Fruit fly (Drosophila melanogaster) whole organism, prepupa: ENCODE measurements around the gene Cht10.

Experiments used
- CG10631 ChIP-seq: fragments of 200-800 bp; sonication (Bioruptor generic); optimal IDR thresholded peaks from 2 replicates; lab custom pipeline; 2016; ENCODE audit warnings: missing biosample characterization, missing genetic modification characterization
- CG10669 ChIP-seq: fragments of 200-800 bp; sonication (Bioruptor generic); optimal IDR thresholded peaks from 3 replicates; lab custom pipeline; 2018; ENCODE audit warnings: missing biosample characterization, mild to moderate bottlenecking, missing genetic modification characterization, moderate library complexity
- CG15336 ChIP-seq: fragments of 200-800 bp; sonication (Bioruptor generic); IDR thresholded peaks from 2 replicates; pipeline ENCODE4 v1.3.6; 2022; ENCODE audit warnings: missing biosample characterization, missing genetic modification characterization
- CG3032 ChIP-seq: fragments of 200-800 bp; optimal IDR thresholded peaks from 2 replicates; lab custom pipeline; 2019; ENCODE audit warnings: missing biosample characterization, mild to moderate bottlenecking, missing genetic modification characterization, moderate library complexity
- CG4318 ChIP-seq: fragments of 200-800 bp; sonication (Bioruptor generic); optimal IDR thresholded peaks from 3 replicates; lab custom pipeline; 2017; ENCODE audit warnings: missing biosample characterization, mild to moderate bottlenecking, missing genetic modification characterization
- CG6276 ChIP-seq: fragments of 200-800 bp; sonication (Bioruptor generic); optimal IDR thresholded peaks from 2 replicates; lab custom pipeline; 2017; ENCODE audit warnings: missing biosample characterization, mild to moderate bottlenecking, missing genetic modification characterization
- CG6808 ChIP-seq: fragments of 200-800 bp; sonication (Bioruptor generic); optimal IDR thresholded peaks from 3 replicates; lab custom pipeline; 2017; ENCODE audit warnings: missing biosample characterization, missing genetic modification characterization, mild to moderate bottlenecking, moderate library complexity, missing genetic modification reagents
- CG7368 ChIP-seq: fragments of 200-800 bp; sonication (Bioruptor generic); optimal IDR thresholded peaks from 3 replicates; lab custom pipeline; 2016; ENCODE audit warnings: missing biosample characterization, missing genetic modification characterization
- CG8319 ChIP-seq: fragments of 200-800 bp; sonication (Bioruptor generic); optimal IDR thresholded peaks from 3 replicates; lab custom pipeline; 2016; ENCODE audit warnings: missing biosample characterization, missing genetic modification characterization
- CG8632 ChIP-seq: fragments of 200-800 bp; sonication (Bioruptor generic); optimal IDR thresholded peaks from 3 replicates; lab custom pipeline; 2016; ENCODE audit warnings: missing biosample characterization, missing genetic modification characterization
- Eip75B ChIP-seq: fragments of 200-800 bp; sonication (Bioruptor generic); optimal IDR thresholded peaks from 3 replicates; lab custom pipeline; 2016; ENCODE audit warnings: missing biosample characterization, missing genetic modification characterization
- Eip78C ChIP-seq: fragments of 200-800 bp; sonication (Bioruptor generic); peaks from one replicate; lab custom pipeline; 2016; ENCODE audit warnings: missing biosample characterization, missing genetic modification characterization
- Eip93F ChIP-seq: fragments of 200-800 bp; sonication (Bioruptor generic); optimal IDR thresholded peaks from 2 replicates; lab custom pipeline; 2016; ENCODE audit warnings: missing biosample characterization, mild to moderate bottlenecking, missing genetic modification characterization
- Ets21C ChIP-seq: fragments of 200-800 bp; sonication (Bioruptor generic); optimal IDR thresholded peaks from 3 replicates; lab custom pipeline; 2016; ENCODE audit warnings: missing biosample characterization, missing genetic modification characterization
- Gug ChIP-seq: fragments of 200-800 bp; sonication (Bioruptor generic); IDR thresholded peaks from 2 replicates; pipeline ENCODE4 v1.3.6; 2022; ENCODE audit warnings: missing biosample characterization, missing genetic modification characterization
- Hr39 ChIP-seq: fragments of 200-800 bp; sonication (Bioruptor generic); optimal IDR thresholded peaks from 2 replicates; lab custom pipeline; 2016; ENCODE audit warnings: missing biosample characterization, missing genetic modification characterization
- Sox15 ChIP-seq: fragments of 200-800 bp; sonication (Bioruptor generic); optimal IDR thresholded peaks from 3 replicates; lab custom pipeline; 2016; ENCODE audit warnings: missing biosample characterization, missing genetic modification characterization
- acj6 ChIP-seq: fragments of 200-800 bp; sonication (Bioruptor generic); optimal IDR thresholded peaks from 3 replicates; lab custom pipeline; 2016; ENCODE audit warnings: missing biosample characterization, missing genetic modification characterization
- fd59A ChIP-seq: fragments of 200-800 bp; sonication (Bioruptor generic); optimal IDR thresholded peaks from 2 replicates; lab custom pipeline; 2017; ENCODE audit warnings: missing biosample characterization, mild to moderate bottlenecking, missing genetic modification characterization, missing genetic modification reagents
- fd85E ChIP-seq: fragments of 200-800 bp; sonication (Bioruptor generic); optimal IDR thresholded peaks from 3 replicates; lab custom pipeline; 2016; ENCODE audit warnings: missing biosample characterization, missing genetic modification characterization
- net ChIP-seq: fragments of 200-800 bp; sonication (Bioruptor generic); optimal IDR thresholded peaks from 3 replicates; lab custom pipeline; 2016; ENCODE audit warnings: missing biosample characterization, missing genetic modification characterization
- salr ChIP-seq, 2 experiments: fragments of 200-800 bp; sonication (Bioruptor generic); optimal IDR thresholded peaks; 3 replicates each; lab custom pipeline; 2016 to 2018; ENCODE audit warnings: missing biosample characterization in 2 of 2, missing genetic modification characterization in 2 of 2, mild to moderate bottlenecking in 1 of 2
- spab ChIP-seq: fragments of 200-800 bp; sonication (Bioruptor generic); optimal IDR thresholded peaks from 2 replicates; lab custom pipeline; 2017; ENCODE audit warnings: missing biosample characterization, mild to moderate bottlenecking, missing genetic modification characterization, missing genetic modification reagents
- ss ChIP-seq, 2 experiments: fragments of 200-800 bp; sonication (Bioruptor generic); optimal IDR thresholded peaks; 2 replicates in 1 of 2; 3 replicates in 1 of 2; lab custom pipeline; 2017 to 2018; ENCODE audit warnings: mild to moderate bottlenecking in 2 of 2, missing biosample characterization in 2 of 2, missing genetic modification characterization in 2 of 2, moderate library complexity in 1 of 2
- svp ChIP-seq: fragments of 200-800 bp; sonication (Bioruptor generic); peaks from one replicate; lab custom pipeline; 2016; ENCODE audit warnings: missing biosample characterization, missing genetic modification characterization
- topi ChIP-seq: fragments of 200-800 bp; sonication (Bioruptor generic); optimal IDR thresholded peaks from 3 replicates; lab custom pipeline; 2016; ENCODE audit warnings: missing biosample characterization, missing genetic modification characterization

Cht10 gene

dm6 chr2L:23065176-23065575 lies 39.5 kb upstream of the Cht10 start:
- no peak for TF ChIP-seq Gug (GFP tag; lab: Robert Waterston, UW)
- TF ChIP-seq, all 60 proteins: peak for 0

dm6 chr2L:23025386-23025785 lies 329 bp downstream of the Cht10 start:
- TF ChIP-seq Eip78C (GFP tag; lab: Kevin White, UChicago) (peak; percentile 50), svp (GFP tag; lab: Kevin White, UChicago) (peak; percentile 34), CG10631 (GFP tag; lab: Kevin White, UChicago) (no peak)

dm6 chr2L:23023893-23024292 lies 1.8 kb downstream of the Cht10 start:
- TF ChIP-seq ss (GFP tag; optimal IDR thresholded peaks at IDR 0.05; lab: Kevin White, UChicago), result no peak
- no peak for TF ChIP-seq CG8319
- TF ChIP-seq spab, result no peak
- TF ChIP-seq CG8632 (GFP tag; lab: Kevin White, UChicago), result no peak
- no peak for TF ChIP-seq fd85E (GFP tag; lab: Kevin White, UChicago)
- no peak for TF ChIP-seq CG4318 (GFP tag; lab: Kevin White, UChicago)
- TF ChIP-seq svp (GFP tag; lab: Kevin White, UChicago), result no peak
- TF ChIP-seq fd59A (GFP tag; lab: Kevin White, UChicago), result no peak
- no peak for TF ChIP-seq Eip93F (GFP tag; lab: Kevin White, UChicago)
- TF ChIP-seq CG3032 (tag; lab: Kevin White, UChicago), result no peak

- TF ChIP-seq CG6808, result no peak
- no peak for TF ChIP-seq ss (GFP tag; optimal IDR thresholded peaks at IDR 0.05; lab: Kevin White, UChicago)
- TF ChIP-seq Eip75B (GFP tag; lab: Kevin White, UChicago), result no peak
- no peak for TF ChIP-seq CG3032 (tag; lab: Kevin White, UChicago)
- TF ChIP-seq salr (GFP tag; optimal IDR thresholded peaks at IDR 0.05; lab: Kevin White, UChicago), result no peak
- TF ChIP-seq CG15336 (GFP tag; lab: Robert Waterston, UW), result no peak
- no peak for TF ChIP-seq CG6276
- no peak for TF ChIP-seq Ets21C (GFP tag; lab: Kevin White, UChicago)
- no peak for TF ChIP-seq CG7368 (GFP tag; lab: Kevin White, UChicago)
- no peak for TF ChIP-seq CG10669 (GFP tag; lab: Kevin White, UChicago)
- TF ChIP-seq net (GFP tag; lab: Kevin White, UChicago), result no peak
- TF ChIP-seq acj6 (GFP tag; lab: Kevin White, UChicago), result no peak
These were observed 31.9 kb downstream of the Cht10 start for dm6 chr2L:22993779-22994178.

- TF ChIP-seq topi (no peak), Hr39 (peak; percentile 3), svp (GFP tag; lab: Kevin White, UChicago) (peak; percentile 37), Sox15 (GFP tag; lab: Kevin White, UChicago) (no peak)
These were observed 44.1 kb downstream of the Cht10 start, which contains the start of gene cta for dm6 chr2L:22981584-22981983. Gene cta (plus strand): TSS chr2L:22981816.
